Worm (Caenorhabditis elegans): ENCODE measurements around the gene rrp-1.
A peak's percentile ranks its signal among the peaks of the same experiment; 100 is the strongest.

DNA sequence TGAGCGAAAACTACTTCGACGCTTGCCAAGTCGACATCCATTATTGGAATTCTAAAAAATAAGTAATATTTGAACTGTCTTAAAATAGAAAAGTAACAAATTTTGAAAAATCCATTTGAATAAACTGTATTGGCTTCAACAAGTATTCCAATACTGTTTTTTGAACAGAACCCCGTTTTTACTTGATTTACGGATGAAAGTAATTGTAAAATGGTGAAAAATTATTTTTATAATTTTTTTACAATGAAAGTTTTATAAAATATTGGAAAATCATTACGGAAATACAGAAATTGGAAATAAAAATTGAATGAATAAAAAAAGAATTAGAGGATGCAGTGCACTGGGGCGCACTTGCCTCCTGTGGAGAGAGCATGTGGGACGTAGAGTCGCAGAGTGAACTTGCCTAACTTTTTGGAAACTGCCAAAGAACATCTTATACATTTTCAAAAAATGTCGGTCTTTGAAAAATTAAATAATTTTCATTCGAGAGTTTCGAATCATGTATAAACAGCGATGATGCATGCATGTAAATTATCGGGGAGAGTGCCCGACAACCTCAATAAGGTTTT lies at the start of gene rrp-1:
- TF ChIP-seq ceh-82 (tag; optimal IDR thresholded peaks at IDR 0.05): no peak
- peak; percentile 41 for TF ChIP-seq unc-55 (GFP tag; optimal IDR thresholded peaks at IDR 0.05)
- no peak for TF ChIP-seq elt-1 (tag; optimal IDR thresholded peaks at IDR 0.05)
- no peak for TF ChIP-seq aly-2 (tag; optimal IDR thresholded peaks at IDR 0.05)
- no peak for TF ChIP-seq elt-3 (tag; optimal IDR thresholded peaks at IDR 0.05)
- TF ChIP-seq egl-27 (tag; optimal IDR thresholded peaks at IDR 0.05): no peak
- TF ChIP-seq mdl-1 (tag; optimal IDR thresholded peaks at IDR 0.05): no peak
- no peak for TF ChIP-seq nhr-23 (tag; optimal IDR thresholded peaks at IDR 0.05)
- no peak for TF ChIP-seq nhr-12 (tag; optimal IDR thresholded peaks at IDR 0.05)
- no peak for TF ChIP-seq nhr-11 (tag; optimal IDR thresholded peaks at IDR 0.05)
- TF ChIP-seq ztf-11 (tag; optimal IDR thresholded peaks at IDR 0.05): no peak
